4 worm cellular contexts compared by ENCODE assay signal in the genomic region with DNA sequence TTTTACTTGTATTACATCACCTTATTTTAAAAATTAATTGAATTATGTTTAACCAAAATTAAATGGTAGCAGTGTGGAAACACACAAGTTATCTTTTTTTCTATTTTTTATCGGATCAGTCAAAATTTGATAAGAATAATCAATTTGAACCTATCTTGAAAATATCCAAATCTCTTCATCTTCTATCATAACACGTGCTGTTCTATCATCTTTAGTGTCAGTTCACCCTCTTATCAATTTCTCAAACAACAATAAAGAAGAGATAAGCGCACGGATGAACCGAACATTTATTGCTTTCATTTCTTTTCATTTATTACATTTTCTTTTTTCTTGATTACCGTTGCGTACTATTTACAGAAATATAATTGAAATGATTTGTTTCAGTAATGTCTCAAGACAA.
TF ChIP-seq lines count a peak whose summit lies in the region.

A gene (plus strand): TSS at position 378 of the 400 bp plus-strand sequence.

TF ChIP-seq in whole organism, L1 larva, 84 proteins besides CTCF, POLR2A, EP300 and RAD21 (continued from another document and continues in another):
- TF ChIP-seq hlh-4 (tag; optimal IDR thresholded peaks at IDR 0.05; lab: Kevin White, UChicago) (no peak), nhr-47 (tag; optimal IDR thresholded peaks at IDR 0.05; lab: Kevin White, UChicago) (no peak), aha-1 (tag; optimal IDR thresholded peaks at IDR 0.05; lab: Kevin White, UChicago) (no peak), hpl-2 (GFP tag; optimal IDR thresholded peaks at IDR 0.05; lab: Kevin White, UChicago) (no peak), C34B4.2 (tag; optimal IDR thresholded peaks at IDR 0.05; lab: Kevin White, UChicago) (no peak), nhr-76 (tag; optimal IDR thresholded peaks at IDR 0.05; lab: Kevin White, UChicago) (no peak), tbx-2 (tag; optimal IDR thresholded peaks at IDR 0.05; lab: Kevin White, UChicago) (peak; percentile 12), lin-14 (GFP tag; optimal IDR thresholded peaks at IDR 0.05; lab: Kevin White, UChicago) (peak; percentile 82), nhr-19 (GFP tag; conservative IDR thresholded peaks at IDR 0.05; lab: Robert Waterston, UW) (peak; percentile 39), nhr-85 (tag; lab: Kevin White, UChicago) (peak; percentile 54), snu-23 (GFP tag; optimal IDR thresholded peaks at IDR 0.05; lab: Kevin White, UChicago) (peak; percentile 51), ceh-88 (GFP tag; IDR thresholded peaks at IDR 0.05; lab: Robert Waterston, UW) (no peak), snpc-4 (tag; optimal IDR thresholded peaks at IDR 0.05; lab: Kevin White, UChicago) (no peak), lsy-2 (tag; optimal IDR thresholded peaks at IDR 0.05; lab: Kevin White, UChicago) (no peak), sox-4 (tag; optimal IDR thresholded peaks at IDR 0.05; lab: Kevin White, UChicago) (no peak), mdl-1 (tag; optimal IDR thresholded peaks at IDR 0.05; lab: Kevin White, UChicago) (peak in 1 of 2 experiments; percentile 10), aly-2 (tag; optimal IDR thresholded peaks at IDR 0.05; lab: Kevin White, UChicago) (no peak), nhr-90 (tag; optimal IDR thresholded peaks at IDR 0.05; lab: Kevin White, UChicago; ENCODE audit: poor library complexity) (peak; percentile 48), dsc-1 (tag; optimal IDR thresholded peaks at IDR 0.05; lab: Kevin White, UChicago) (no peak), zip-4 (GFP tag; optimal IDR thresholded peaks at IDR 0.05; lab: Kevin White, UChicago) (no peak), vab-15 (tag; optimal IDR thresholded peaks at IDR 0.05; lab: Kevin White, UChicago) (no peak), Y116A8C.19 (tag; optimal IDR thresholded peaks at IDR 0.05; lab: Kevin White, UChicago; ENCODE audit: borderline replicate concordance) (no peak), nhr-77 (tag; optimal IDR thresholded peaks at IDR 0.05; lab: Kevin White, UChicago) (no peak), irx-1 (tag; optimal IDR thresholded peaks at IDR 0.05; lab: Kevin White, UChicago) (no peak), fkh-8 (tag; optimal IDR thresholded peaks at IDR 0.05; lab: Kevin White, UChicago) (no peak), elt-2 (tag; optimal IDR thresholded peaks at IDR 0.05; lab: Kevin White, UChicago) (peak; percentile 82), nhr-20 (tag; optimal IDR thresholded peaks at IDR 0.05; lab: Kevin White, UChicago) (peak; percentile 71), lir-3 (tag; optimal IDR thresholded peaks at IDR 0.05; lab: Kevin White, UChicago; ENCODE audit: poor library complexity) (no peak), lin-35 (GFP tag; optimal IDR thresholded peaks at IDR 0.05; lab: Kevin White, UChicago) (peak in 1 of 2 experiments; percentile 30), hlh-17 (GFP tag; optimal IDR thresholded peaks at IDR 0.05; lab: Kevin White, UChicago; ENCODE audit: borderline replicate concordance) (no peak), sup-37 (GFP tag; optimal IDR thresholded peaks at IDR 0.05; lab: Kevin White, UChicago) (no peak), ceh-82 (tag; optimal IDR thresholded peaks at IDR 0.05; lab: Kevin White, UChicago) (no peak)

TF ChIP-seq in whole organism, L2 larva, 48 proteins besides CTCF, POLR2A, EP300 and RAD21 (continued from another document):
- TF ChIP-seq crh-2 (tag; optimal IDR thresholded peaks at IDR 0.05; lab: Kevin White, UChicago) (peak; percentile 35), C34F6.9 (tag; optimal IDR thresholded peaks at IDR 0.05; lab: Kevin White, UChicago) (peak; percentile 21), gmeb-1 (tag; optimal IDR thresholded peaks at IDR 0.05; lab: Kevin White, UChicago) (no peak)

TF ChIP-seq in whole organism, L3 larva, 47 proteins besides CTCF, POLR2A, EP300 and RAD21 (continued from another document):
- TF ChIP-seq ceh-82 (tag; optimal IDR thresholded peaks at IDR 0.05; lab: Kevin White, UChicago) (no peak), nhr-12 (tag; optimal IDR thresholded peaks at IDR 0.05; lab: Kevin White, UChicago) (no peak), pha-4 (tag; optimal IDR thresholded peaks at IDR 0.05; lab: Kevin White, UChicago) (no peak), daf-12 (tag; optimal IDR thresholded peaks at IDR 0.05; lab: Kevin White, UChicago) (no peak), nhr-67 (tag; optimal IDR thresholded peaks at IDR 0.05; lab: Kevin White, UChicago) (no peak), mml-1 (tag; optimal IDR thresholded peaks at IDR 0.05; lab: Kevin White, UChicago) (no peak), egl-27 (tag; optimal IDR thresholded peaks at IDR 0.05; lab: Kevin White, UChicago) (no peak), nhr-28 (tag; optimal IDR thresholded peaks at IDR 0.05; lab: Kevin White, UChicago) (no peak), egl-5 (tag; optimal IDR thresholded peaks at IDR 0.05; lab: Kevin White, UChicago) (no peak), hmg-11 (tag; optimal IDR thresholded peaks at IDR 0.05; lab: Kevin White, UChicago) (no peak), nhr-237 (tag; optimal IDR thresholded peaks at IDR 0.05; lab: Kevin White, UChicago) (no peak), lin-15B (tag; optimal IDR thresholded peaks at IDR 0.05; lab: Kevin White, UChicago) (no peak), ama-1 (optimal IDR thresholded peaks at IDR 0.05; lab: Kevin White, UChicago) (no peak), mdl-1 (tag; optimal IDR thresholded peaks at IDR 0.05; lab: Kevin White, UChicago) (peak; percentile 18), elt-2 (tag; optimal IDR thresholded peaks at IDR 0.05; lab: Kevin White, UChicago) (peak; percentile 91), ztf-11 (tag; optimal IDR thresholded peaks at IDR 0.05; lab: Kevin White, UChicago) (no peak), fkh-10 (GFP tag; optimal IDR thresholded peaks at IDR 0.05; lab: Kevin White, UChicago) (no peak), nhr-23 (tag; optimal IDR thresholded peaks at IDR 0.05; lab: Kevin White, UChicago) (peak; percentile 60), nhr-11 (tag; optimal IDR thresholded peaks at IDR 0.05; lab: Kevin White, UChicago) (no peak), ceh-28 (tag; optimal IDR thresholded peaks at IDR 0.05; lab: Kevin White, UChicago) (peak; percentile 2), pqm-1 (tag; optimal IDR thresholded peaks at IDR 0.05; lab: Kevin White, UChicago) (peak; percentile 81), fos-1 (tag; optimal IDR thresholded peaks at IDR 0.05; lab: Kevin White, UChicago) (no peak), sea-2 (GFP tag; optimal IDR thresholded peaks at IDR 0.05; lab: Kevin White, UChicago) (no peak), lsy-12 (tag; optimal IDR thresholded peaks at IDR 0.05; lab: Kevin White, UChicago) (no peak), tbx-2 (tag; optimal IDR thresholded peaks at IDR 0.05; lab: Kevin White, UChicago) (no peak), nhr-25 (tag; optimal IDR thresholded peaks at IDR 0.05; lab: Kevin White, UChicago) (no peak), ceh-16 (tag; optimal IDR thresholded peaks at IDR 0.05; lab: Kevin White, UChicago) (no peak), R02D3.7 (tag; optimal IDR thresholded peaks at IDR 0.05; lab: Kevin White, UChicago) (no peak), fkh-2 (tag; optimal IDR thresholded peaks at IDR 0.05; lab: Kevin White, UChicago) (no peak), eor-1 (tag; optimal IDR thresholded peaks at IDR 0.05; lab: Kevin White, UChicago) (no peak), unc-39 (tag; optimal IDR thresholded peaks at IDR 0.05; lab: Kevin White, UChicago) (no peak), elt-1 (tag; optimal IDR thresholded peaks at IDR 0.05; lab: Kevin White, UChicago) (no peak), skn-1 (tag; optimal IDR thresholded peaks at IDR 0.05; lab: Kevin White, UChicago) (no peak), nhr-77 (tag; optimal IDR thresholded peaks at IDR 0.05; lab: Kevin White, UChicago) (no peak)

TF ChIP-seq in whole organism, L4 larva, 104 proteins besides CTCF, POLR2A, EP300 and RAD21 (continued from another document):
- no peak for TF ChIP-seq nhr-42 (GFP tag; IDR thresholded peaks at IDR 0.05; lab: Robert Waterston, UW)
- TF ChIP-seq daf-16 (GFP tag; optimal IDR thresholded peaks at IDR 0.05; lab: Kevin White, UChicago) = no peak
- peak; percentile 70 for TF ChIP-seq daf-16 (tag; optimal IDR thresholded peaks at IDR 0.05; lab: Kevin White, UChicago)
- no peak for TF ChIP-seq saeg-2 (GFP tag; IDR thresholded peaks at IDR 0.05; lab: Robert Waterston, UW)
- TF ChIP-seq gei-8 (GFP tag; optimal IDR thresholded peaks at IDR 0.05; lab: Kevin White, UChicago) = no peak
- no peak for TF ChIP-seq lir-3 (tag; optimal IDR thresholded peaks at IDR 0.05; lab: Kevin White, UChicago)
- no peak for TF ChIP-seq unc-62 (GFP tag; optimal IDR thresholded peaks at IDR 0.05 in 1 of 2; lab: Kevin White, UChicago)
- TF ChIP-seq unc-62 (tag; optimal IDR thresholded peaks at IDR 0.05; lab: Kevin White, UChicago) = no peak
- TF ChIP-seq lin-13 (GFP tag; optimal IDR thresholded peaks at IDR 0.05; lab: Kevin White, UChicago) = no peak
- TF ChIP-seq duxl-1 (tag; optimal IDR thresholded peaks at IDR 0.05; lab: Kevin White, UChicago; ENCODE audit: poor library complexity) = no peak
- TF ChIP-seq nhr-28 (tag; optimal IDR thresholded peaks at IDR 0.05; lab: Kevin White, UChicago) = peak; percentile 90
- peak; percentile 24 for TF ChIP-seq nhr-11 (tag; optimal IDR thresholded peaks at IDR 0.05; lab: Kevin White, UChicago)
- no peak for TF ChIP-seq ceh-44 (GFP tag; IDR thresholded peaks at IDR 0.05; lab: Robert Waterston, UW)
- peak; percentile 13 for TF ChIP-seq mep-1 (tag; optimal IDR thresholded peaks at IDR 0.05; lab: Kevin White, UChicago)
- no peak for TF ChIP-seq daf-8 (GFP tag; IDR thresholded peaks at IDR 0.05; lab: Robert Waterston, UW)
- TF ChIP-seq ZK546.5 (tag; optimal IDR thresholded peaks at IDR 0.05; lab: Kevin White, UChicago) = no peak
- TF ChIP-seq unc-39 (tag; optimal IDR thresholded peaks at IDR 0.05; lab: Kevin White, UChicago) = no peak
- TF ChIP-seq pha-4 (GFP tag; IDR thresholded peaks at IDR 0.05; lab: Robert Waterston, UW) = no peak
- no peak for TF ChIP-seq pha-4 (tag; optimal IDR thresholded peaks at IDR 0.05; lab: Kevin White, UChicago)
- TF ChIP-seq dmd-9 (GFP tag; IDR thresholded peaks at IDR 0.05; lab: Robert Waterston, UW) = no peak
- no peak for TF ChIP-seq rbr-2 (tag; optimal IDR thresholded peaks at IDR 0.05; lab: Kevin White, UChicago)
- peak; percentile 37 for TF ChIP-seq pqm-1 (tag; optimal IDR thresholded peaks at IDR 0.05; lab: Kevin White, UChicago)
- no peak for TF ChIP-seq F49E8.2 (tag; optimal IDR thresholded peaks at IDR 0.05; lab: Kevin White, UChicago; ENCODE audit: borderline replicate concordance)
- no peak for TF ChIP-seq T26A8.4 (GFP tag; IDR thresholded peaks at IDR 0.05; lab: Robert Waterston, UW)
- no peak for TF ChIP-seq skn-1 (tag; optimal IDR thresholded peaks at IDR 0.05; lab: Kevin White, UChicago)
- no peak for TF ChIP-seq R02D3.7 (tag; optimal IDR thresholded peaks at IDR 0.05; lab: Kevin White, UChicago)
- TF ChIP-seq ztf-7 (tag; optimal IDR thresholded peaks at IDR 0.05; lab: Kevin White, UChicago) = peak; percentile 46
- TF ChIP-seq egl-27 (tag; optimal IDR thresholded peaks at IDR 0.05; lab: Kevin White, UChicago) = no peak
- no peak for TF ChIP-seq Y48G9A.11 (GFP tag; IDR thresholded peaks at IDR 0.05; lab: Robert Waterston, UW)
- no peak for TF ChIP-seq F26F4.8 (GFP tag; conservative IDR thresholded peaks at IDR 0.05; lab: Robert Waterston, UW)
- no peak for TF ChIP-seq aly-2 (tag; optimal IDR thresholded peaks at IDR 0.05; lab: Kevin White, UChicago)
- peak in 1 of 2 experiments; percentile 85 for TF ChIP-seq mdl-1 (tag; optimal IDR thresholded peaks at IDR 0.05; lab: Kevin White, UChicago)
- peak; percentile 49 for TF ChIP-seq nhr-48 (tag; optimal IDR thresholded peaks at IDR 0.05; lab: Kevin White, UChicago)
- no peak for TF ChIP-seq sdz-12 (GFP tag; optimal IDR thresholded peaks at IDR 0.05; lab: Kevin White, UChicago)
- TF ChIP-seq nhr-6 (tag; optimal IDR thresholded peaks at IDR 0.05; lab: Kevin White, UChicago) = peak; percentile 2
- TF ChIP-seq snpc-4 (tag; optimal IDR thresholded peaks at IDR 0.05; lab: Kevin White, UChicago) = no peak
- no peak for TF ChIP-seq daf-19 (GFP tag; conservative IDR thresholded peaks at IDR 0.05; lab: Robert Waterston, UW)
- no peak for TF ChIP-seq hif-1 (tag; optimal IDR thresholded peaks at IDR 0.05; lab: Kevin White, UChicago)
- TF ChIP-seq set-16 (GFP tag; IDR thresholded peaks at IDR 0.05; lab: Robert Waterston, UW) = no peak
- TF ChIP-seq daf-12 (tag; optimal IDR thresholded peaks at IDR 0.05; lab: Kevin White, UChicago) = no peak
- no peak for TF ChIP-seq F37D6.2 (tag; optimal IDR thresholded peaks at IDR 0.05; lab: Kevin White, UChicago)
- no peak for TF ChIP-seq Y105C5A.15 (GFP tag; IDR thresholded peaks at IDR 0.05; lab: Robert Waterston, UW)
- no peak for TF ChIP-seq fos-1 (tag; optimal IDR thresholded peaks at IDR 0.05; lab: Kevin White, UChicago)
- TF ChIP-seq dmd-6 (GFP tag; IDR thresholded peaks at IDR 0.05; lab: Robert Waterston, UW) = peak; percentile 67
- TF ChIP-seq Y75B8A.6 (GFP tag; IDR thresholded peaks at IDR 0.05; lab: Robert Waterston, UW) = no peak
- peak; percentile 8 for TF ChIP-seq T20F7.1 (GFP tag; optimal IDR thresholded peaks at IDR 0.05; lab: Kevin White, UChicago)
- no peak for TF ChIP-seq vab-7 (GFP tag; IDR thresholded peaks at IDR 0.05; lab: Robert Waterston, UW)
- peak; percentile 89 for TF ChIP-seq nhr-77 (tag; optimal IDR thresholded peaks at IDR 0.05; lab: Kevin White, UChicago)
- TF ChIP-seq zag-1 (tag; optimal IDR thresholded peaks at IDR 0.05; lab: Kevin White, UChicago) = no peak
- TF ChIP-seq arid-1 (GFP tag; conservative IDR thresholded peaks at IDR 0.05; lab: Robert Waterston, UW) = no peak
- TF ChIP-seq nhr-10 (tag; optimal IDR thresholded peaks at IDR 0.05; lab: Kevin White, UChicago) = peak; percentile 85
- TF ChIP-seq mxl-3 (GFP tag; optimal IDR thresholded peaks at IDR 0.05; lab: Kevin White, UChicago) = peak; percentile 79
- no peak for TF ChIP-seq mes-2 (tag; optimal IDR thresholded peaks at IDR 0.05; lab: Kevin White, UChicago; ENCODE audit: poor library complexity, severe bottlenecking)
- TF ChIP-seq tra-1 (GFP tag; IDR thresholded peaks at IDR 0.05; lab: Robert Waterston, UW) = 0 out of 2 replicates have a peak, but pooled peaks have one; percentile 46
- TF ChIP-seq aha-1 (tag; lab: Kevin White, UChicago) = no peak
- no peak for TF ChIP-seq lin-39 (tag; optimal IDR thresholded peaks at IDR 0.05; lab: Kevin White, UChicago)
- no peak for TF ChIP-seq lin-1 (GFP tag; IDR thresholded peaks at IDR 0.05; lab: Robert Waterston, UW)
- peak; percentile 98 for TF ChIP-seq dve-1 (tag; optimal IDR thresholded peaks at IDR 0.05; lab: Kevin White, UChicago; ENCODE audit: insufficient read depth)
- no peak for TF ChIP-seq spr-1 (tag; optimal IDR thresholded peaks at IDR 0.05; lab: Kevin White, UChicago)
- no peak for TF ChIP-seq jun-1 (tag; optimal IDR thresholded peaks at IDR 0.05; lab: Kevin White, UChicago)
- peak; percentile 48 for TF ChIP-seq nhr-102 (tag; optimal IDR thresholded peaks at IDR 0.05; lab: Kevin White, UChicago)
- no peak for TF ChIP-seq unc-130 (GFP tag; optimal IDR thresholded peaks at IDR 0.05; lab: Kevin White, UChicago)
- TF ChIP-seq php-3 (GFP tag; IDR thresholded peaks at IDR 0.05; lab: Robert Waterston, UW) = peak; percentile 89
- no peak for TF ChIP-seq lin-15B (tag; optimal IDR thresholded peaks at IDR 0.05; lab: Kevin White, UChicago)
